Worm (Caenorhabditis elegans) whole organism, young adult: ENCODE measurements around the gene Y49E10.25.

Experiments
- B0336.3 ChIP-seq: fragments of 200-800 bp; sonication (Bioruptor generic); IDR thresholded peaks from 2 replicates; pipeline ENCODE4 v1.3.6; 2022; ENCODE audit warnings: missing genetic modification characterization, missing compliant biosample characterization
- Y56A3A.18 ChIP-seq: fragments of 200-800 bp; sonication (Bioruptor generic); IDR thresholded peaks from 2 replicates; pipeline ENCODE4 v1.3.6; 2022; ENCODE audit warnings: missing genetic modification reagents, missing genetic modification characterization, missing compliant biosample characterization
- ama-1 ChIP-seq, 3 experiments: fragments of 150-350 bp in 1 of 3; sonication (generic microtip) in 2 of 3; optimal IDR thresholded peaks; 2 replicates each; lab custom pipeline; 2014 to 2018; ENCODE audit warnings: missing biosample characterization in 2 of 3, missing genetic modification characterization in 2 of 3, missing genetic modification reagents in 2 of 3
- him-1 ChIP-seq: sonication (generic microtip); optimal IDR thresholded peaks from 2 replicates; lab custom pipeline; 2016; ENCODE audit warnings: missing genotype, missing genetic modification reagents, missing genetic modification characterization, missing compliant biosample characterization
- let-607 ChIP-seq, 2 experiments: fragments of 200-800 bp in 1 of 2; sonication (Bioruptor generic) in 1 of 2; sonication (generic microtip) in 1 of 2; optimal IDR thresholded peaks; 2 replicates each; lab custom pipeline; 2016 to 2018; ENCODE audit warnings: mild to moderate bottlenecking in 2 of 2, missing compliant biosample characterization in 2 of 2, missing genetic modification characterization in 2 of 2, moderate library complexity in 2 of 2, missing genotype in 1 of 2
- lsy-27 ChIP-seq: sonication (generic microtip); optimal IDR thresholded peaks from 2 replicates; lab custom pipeline; 2017; ENCODE audit warnings: missing genetic modification characterization, mild to moderate bottlenecking, missing compliant biosample characterization, antibody characterized with exemption, missing genotype, borderline replicate concordance; ENCODE audit not compliant: insufficient read depth
- madf-10 ChIP-seq: sonication (generic microtip); optimal IDR thresholded peaks from 2 replicates; lab custom pipeline; 2016; ENCODE audit warnings: mild to moderate bottlenecking, missing genetic modification characterization, missing compliant biosample characterization
- madf-8 ChIP-seq: fragments of 200-800 bp; sonication (Bioruptor generic); conservative IDR thresholded peaks from 2 replicates; pipeline ENCODE4 v1.3.6; 2022; ENCODE audit warnings: missing genetic modification reagents, missing genetic modification characterization, missing compliant biosample characterization
- snpc-4 ChIP-seq, 5 experiments: fragments of 150-350 bp in 1 of 5; sonication (generic microtip) in 4 of 5; optimal IDR thresholded peaks; 2 replicates each; lab custom pipeline; 2014 to 2018; ENCODE audit warnings: missing genetic modification characterization in 5 of 5, missing biosample characterization in 3 of 5, antibody characterized with exemption in 2 of 5, mild to moderate bottlenecking in 2 of 5, missing compliant biosample characterization in 2 of 5, missing genotype in 2 of 5, moderate library complexity in 2 of 5, missing genetic modification reagents in 1 of 5
- unc-62 ChIP-seq: fragments of 150-350 bp; optimal IDR thresholded peaks from 2 replicates; lab custom pipeline; 2014; ENCODE audit warnings: missing biosample characterization, missing genetic modification reagents, missing genetic modification characterization

ce11 chrIII:12445223-12445622, 46.7 kb downstream of the Y49E10.25 start:
- TF ChIP-seq lsy-27 (tag; lab: Kevin White, UChicago) (no peak), madf-8 (GFP tag; lab: Robert Waterston, UW) (no peak), Y56A3A.18 (no peak), him-1 (tag; lab: Kevin White, UChicago) (no peak), snpc-4 (GFP tag; optimal IDR thresholded peaks at IDR 0.05; lab: Kevin White, UChicago) (no peak), snpc-4 (tag; optimal IDR thresholded peaks at IDR 0.05; lab: Kevin White, UChicago) (no peak), unc-62 (no peak), let-607 (tag; optimal IDR thresholded peaks at IDR 0.05; lab: Kevin White, UChicago) (no peak), ama-1 (optimal IDR thresholded peaks at IDR 0.05; lab: Kevin White, UChicago) (no peak), ama-1 (GFP tag; optimal IDR thresholded peaks at IDR 0.05; lab: Kevin White, UChicago) (no peak), B0336.3 (GFP tag; lab: Robert Waterston, UW) (no peak), madf-10 (tag; lab: Kevin White, UChicago) (no peak)
